Worm (Caenorhabditis elegans) whole organism, late embryonic: ENCODE results near the gene F07C4.11.

ENCODE experiments used
- C08G9.2 ChIP-seq: sonication (generic microtip); optimal IDR thresholded peaks from 2 replicates; lab custom pipeline; 2016; ENCODE audit warnings: mild to moderate bottlenecking, missing genetic modification characterization, moderate library complexity, missing compliant biosample characterization
- F13H6.1 ChIP-seq: sonication (generic microtip); optimal IDR thresholded peaks from 2 replicates; lab custom pipeline; 2016; ENCODE audit warnings: missing genetic modification characterization, missing compliant biosample characterization
- K02D7.2 ChIP-seq: sonication (generic microtip); optimal IDR thresholded peaks from 2 replicates; lab custom pipeline; 2017; ENCODE audit warnings: mild to moderate bottlenecking, missing genetic modification characterization, missing compliant biosample characterization
- T23F11.4 ChIP-seq: fragments of 200-800 bp; sonication (Bioruptor generic); optimal IDR thresholded peaks from 2 replicates; lab custom pipeline; 2018; ENCODE audit warnings: mild to moderate bottlenecking, missing genetic modification characterization, missing compliant biosample characterization
- Y22D7AL.16 ChIP-seq: sonication (generic microtip); optimal IDR thresholded peaks from 2 replicates; lab custom pipeline; 2016; ENCODE audit warnings: missing genetic modification characterization, missing compliant biosample characterization
- ama-1 ChIP-seq: fragments of 150-350 bp; optimal IDR thresholded peaks from 2 replicates; lab custom pipeline; 2014
- ceh-18 ChIP-seq: sonication (generic microtip); optimal IDR thresholded peaks from 2 replicates; lab custom pipeline; 2016; ENCODE audit warnings: missing genetic modification characterization, missing compliant biosample characterization
- ceh-19 ChIP-seq: fragments of 200-800 bp; sonication (Bioruptor generic); optimal IDR thresholded peaks from 2 replicates; lab custom pipeline; 2018; ENCODE audit warnings: mild to moderate bottlenecking, missing genetic modification characterization, missing compliant biosample characterization
- ceh-2 ChIP-seq: sonication (generic microtip); optimal IDR thresholded peaks from 2 replicates; lab custom pipeline; 2016; ENCODE audit warnings: missing genotype, missing genetic modification characterization, missing compliant biosample characterization
- ceh-22 ChIP-seq: sonication (generic microtip); optimal IDR thresholded peaks from 2 replicates; lab custom pipeline; 2017; ENCODE audit warnings: missing biosample characterization, missing genetic modification characterization
- ceh-24 ChIP-seq: sonication (generic microtip); optimal IDR thresholded peaks from 2 replicates; lab custom pipeline; 2016; ENCODE audit warnings: mild to moderate bottlenecking, missing genetic modification characterization, missing compliant biosample characterization
- ceh-31 ChIP-seq: sonication (generic microtip); optimal IDR thresholded peaks from 2 replicates; lab custom pipeline; 2016; ENCODE audit warnings: missing genetic modification characterization, missing compliant biosample characterization
- ceh-34 ChIP-seq: sonication (generic microtip); optimal IDR thresholded peaks from 2 replicates; lab custom pipeline; 2016; ENCODE audit warnings: mild to moderate bottlenecking, missing genetic modification characterization, missing compliant biosample characterization
- ceh-48 ChIP-seq: sonication (generic microtip); optimal IDR thresholded peaks from 2 replicates; lab custom pipeline; 2016; ENCODE audit warnings: missing genetic modification characterization, inconsistent platforms, missing compliant biosample characterization
- che-1 ChIP-seq: sonication (generic microtip); optimal IDR thresholded peaks from 2 replicates; lab custom pipeline; 2016; ENCODE audit warnings: mild to moderate bottlenecking, missing genetic modification characterization, missing compliant biosample characterization
- dmd-4 ChIP-seq: sonication (generic microtip); optimal IDR thresholded peaks from 2 replicates; lab custom pipeline; 2016; ENCODE audit warnings: borderline replicate concordance, missing genetic modification characterization, missing compliant biosample characterization
- elt-2 ChIP-seq: sonication (generic microtip); optimal IDR thresholded peaks from 2 replicates; lab custom pipeline; 2016; ENCODE audit warnings: missing genetic modification reagents, missing genetic modification characterization, missing compliant biosample characterization
- fax-1 ChIP-seq: sonication (generic microtip); optimal IDR thresholded peaks from 2 replicates; lab custom pipeline; 2016; ENCODE audit warnings: missing genotype, missing genetic modification characterization, missing compliant biosample characterization
- fkh-6 ChIP-seq: sonication (generic microtip); optimal IDR thresholded peaks from 2 replicates; lab custom pipeline; 2016; ENCODE audit warnings: missing genetic modification characterization, missing compliant biosample characterization
- gmeb-2 ChIP-seq: sonication (generic microtip); optimal IDR thresholded peaks from 2 replicates; lab custom pipeline; 2016; ENCODE audit warnings: missing genetic modification characterization, inconsistent platforms, missing compliant biosample characterization
- hlh-13 ChIP-seq: fragments of 200-800 bp; sonication (Bioruptor generic); optimal IDR thresholded peaks from 2 replicates; lab custom pipeline; 2018; ENCODE audit warnings: mild to moderate bottlenecking, missing genetic modification characterization, missing compliant biosample characterization
- hlh-8 ChIP-seq: sonication (generic microtip); optimal IDR thresholded peaks from 2 replicates; lab custom pipeline; 2016; ENCODE audit warnings: missing genotype, missing genetic modification characterization, missing compliant biosample characterization
- lim-6 ChIP-seq: sonication (generic microtip); optimal IDR thresholded peaks from 2 replicates; lab custom pipeline; 2016; ENCODE audit warnings: missing genetic modification characterization, missing compliant biosample characterization
- lin-11 ChIP-seq: fragments of 200-800 bp; sonication (Bioruptor generic); optimal IDR thresholded peaks from 2 replicates; lab custom pipeline; 2018; ENCODE audit warnings: mild to moderate bottlenecking, missing genetic modification characterization, missing compliant biosample characterization
- mec-3 ChIP-seq: sonication (generic microtip); optimal IDR thresholded peaks from 2 replicates; lab custom pipeline; 2016; ENCODE audit warnings: borderline replicate concordance, missing genetic modification characterization, missing compliant biosample characterization
- nhr-232 ChIP-seq: sonication (generic microtip); optimal IDR thresholded peaks from 2 replicates; lab custom pipeline; 2016; ENCODE audit warnings: missing genetic modification characterization, missing compliant biosample characterization
- odd-2 ChIP-seq: sonication (generic microtip); optimal IDR thresholded peaks from 2 replicates; lab custom pipeline; 2017; ENCODE audit warnings: antibody characterized with exemption, mild to moderate bottlenecking, missing genetic modification characterization, missing compliant biosample characterization
- pag-3 ChIP-seq: sonication (generic microtip); optimal IDR thresholded peaks from 2 replicates; lab custom pipeline; 2016; ENCODE audit warnings: missing compliant biosample characterization, missing genetic modification characterization, borderline replicate concordance
- pax-1 ChIP-seq: fragments of 150-350 bp; optimal IDR thresholded peaks from 2 replicates; lab custom pipeline; 2014; ENCODE audit warnings: missing biosample characterization, missing genetic modification characterization
- pha-4 ChIP-seq: fragments of 150-350 bp; optimal IDR thresholded peaks from 2 replicates; lab custom pipeline; 2018; ENCODE audit warnings: missing biosample characterization, missing genetic modification reagents, missing genetic modification characterization
- pqm-1 ChIP-seq: sonication (generic microtip); optimal IDR thresholded peaks from 2 replicates; lab custom pipeline; 2016; ENCODE audit warnings: missing genetic modification characterization, missing compliant biosample characterization
- sox-4 ChIP-seq: sonication (generic microtip); optimal IDR thresholded peaks from 2 replicates; lab custom pipeline; 2017; ENCODE audit warnings: mild to moderate bottlenecking, missing genetic modification characterization, inconsistent platforms, missing compliant biosample characterization
- syd-9 ChIP-seq: sonication (generic microtip); optimal IDR thresholded peaks from 2 replicates; lab custom pipeline; 2016; ENCODE audit warnings: mild to moderate bottlenecking, missing genetic modification characterization, moderate library complexity, missing compliant biosample characterization
- ttx-3 ChIP-seq: sonication (generic microtip); optimal IDR thresholded peaks from 2 replicates; lab custom pipeline; 2016; ENCODE audit warnings: missing genetic modification reagents, missing genetic modification characterization, missing compliant biosample characterization
- unc-3 ChIP-seq, 2 experiments: fragments of 200-800 bp in 1 of 2; sonication (Bioruptor generic) in 1 of 2; sonication (generic microtip) in 1 of 2; conservative IDR thresholded peaks in 1 of 2; optimal IDR thresholded peaks in 1 of 2; 2 replicates each; pipeline versions ENCODE4 v1.3.6 to Lab custom; 2016 to 2022; ENCODE audit warnings: missing compliant biosample characterization in 2 of 2, missing genetic modification characterization in 2 of 2, missing genetic modification reagents in 1 of 2
- unc-42 ChIP-seq: sonication (generic microtip); optimal IDR thresholded peaks from 2 replicates; lab custom pipeline; 2016; ENCODE audit warnings: missing genotype, missing genetic modification characterization, missing compliant biosample characterization
- unc-86 ChIP-seq: sonication (generic microtip); optimal IDR thresholded peaks from 2 replicates; lab custom pipeline; 2016; ENCODE audit warnings: missing genetic modification characterization, missing compliant biosample characterization
- ztf-16 ChIP-seq: sonication (generic microtip); optimal IDR thresholded peaks from 2 replicates; lab custom pipeline; 2017; ENCODE audit warnings: missing genetic modification characterization, missing compliant biosample characterization

The F07C4.11 gene

ce11 chrV:7681388-7681787 lies 38.1 kb upstream of the F07C4.11 start, which contains the start of gene cyp-33A1:
cyp-33A1 (minus strand) TSS chrV:7681459.
- no peak for TF ChIP-seq unc-42
- TF ChIP-seq ceh-24 (tag; lab: Kevin White, UChicago) = no peak
- TF ChIP-seq lim-6 = no peak
- no peak for TF ChIP-seq pag-3 (tag; lab: Kevin White, UChicago)
- TF ChIP-seq ceh-18 (tag; lab: Kevin White, UChicago) = no peak
- TF ChIP-seq unc-3 (GFP tag; conservative IDR thresholded peaks at IDR 0.05; lab: Robert Waterston, UW) = no peak
- no peak for TF ChIP-seq unc-3 (tag; optimal IDR thresholded peaks at IDR 0.05; lab: Kevin White, UChicago)
- TF ChIP-seq dmd-4 = no peak
- TF ChIP-seq hlh-13 = no peak
- no peak for TF ChIP-seq ttx-3 (tag; lab: Kevin White, UChicago)

- TF ChIP-seq fax-1 (tag; lab: Kevin White, UChicago) (no peak), syd-9 (tag; lab: Kevin White, UChicago) (no peak), nhr-232 (tag; lab: Kevin White, UChicago) (no peak), ceh-18 (tag; lab: Kevin White, UChicago) (no peak), odd-2 (tag; lab: Kevin White, UChicago) (no peak), ceh-31 (tag; lab: Kevin White, UChicago) (no peak), ceh-2 (tag; lab: Kevin White, UChicago) (no peak), K02D7.2 (tag; lab: Kevin White, UChicago) (no peak)
Measured at ce11 chrV:7675904-7676303, 32.6 kb upstream of the F07C4.11 start, which contains the start of gene C12D5.3. C12D5.3 (plus strand) TSS chrV:7676204.

- TF ChIP-seq pqm-1 (tag; lab: Kevin White, UChicago) (no peak), pag-3 (tag; lab: Kevin White, UChicago) (no peak), pha-4 (tag; lab: Kevin White, UChicago) (no peak), odd-2 (tag; lab: Kevin White, UChicago) (no peak), mec-3 (tag; lab: Kevin White, UChicago) (no peak)
Measured at ce11 chrV:7672258-7672657, 28.9 kb upstream of the F07C4.11 start, which contains the start of gene C12D5.4. C12D5.4 (plus strand) TSS chrV:7672558.

- TF ChIP-seq pag-3 (tag; lab: Kevin White, UChicago) (no peak), elt-2 (tag; lab: Kevin White, UChicago) (no peak), K02D7.2 (tag; lab: Kevin White, UChicago) (no peak), F13H6.1 (tag; lab: Kevin White, UChicago) (no peak), ama-1 (no peak), unc-42 (no peak), sox-4 (no peak), Y22D7AL.16 (tag; lab: Kevin White, UChicago) (no peak), pqm-1 (tag; lab: Kevin White, UChicago) (no peak), ceh-34 (tag; lab: Kevin White, UChicago) (no peak), che-1 (tag; lab: Kevin White, UChicago) (no peak), T23F11.4 (GFP tag; lab: Kevin White, UChicago) (no peak), ceh-19 (no peak), ztf-16 (no peak), ceh-22 (tag; lab: Kevin White, UChicago) (no peak), hlh-8 (no peak), pax-1 (tag; lab: Kevin White, UChicago) (no peak)
Measured at ce11 chrV:7667940-7668339, 24.6 kb upstream of the F07C4.11 start, which contains the start of gene C12D5.5. C12D5.5 (plus strand) TSS chrV:7668240.

- TF ChIP-seq sox-4 (no peak), mec-3 (tag; lab: Kevin White, UChicago) (no peak), fkh-6 (tag; lab: Kevin White, UChicago) (no peak), F13H6.1 (tag; lab: Kevin White, UChicago) (no peak), ceh-48 (tag; lab: Kevin White, UChicago) (no peak), che-1 (tag; lab: Kevin White, UChicago) (no peak), pha-4 (tag; lab: Kevin White, UChicago) (no peak), gmeb-2 (no peak), hlh-13 (no peak), lin-11 (tag; lab: Kevin White, UChicago) (no peak), unc-86 (tag; lab: Kevin White, UChicago) (no peak), C08G9.2 (no peak)
Measured at ce11 chrV:7653567-7653966, 10.3 kb upstream of the F07C4.11 start, which contains the start of gene srh-200. srh-200 (minus strand) TSS chrV:7653667.
